Fruit fly (Drosophila melanogaster) whole organism, wandering third instar larva: ENCODE data around the gene GMF.
A peak's percentile ranks its signal among the peaks of the same experiment; 100 is the strongest.

ENCODE experiments used
- Hnf4 ChIP-seq: fragments of 200-800 bp; sonication (Bioruptor generic); optimal IDR thresholded peaks from 2 replicates; lab custom pipeline; 2016; ENCODE audit warnings: missing biosample characterization, mild to moderate bottlenecking, missing genetic modification characterization
- Jra ChIP-seq: sonication (Bioruptor generic); optimal IDR thresholded peaks from 2 replicates; lab custom pipeline; 2016; ENCODE audit warnings: missing biosample characterization, missing genetic modification characterization
- Rel ChIP-seq, 2 experiments: fragments of 200-800 bp; sonication (Bioruptor generic) in 1 of 2; optimal IDR thresholded peaks; 2 replicates in 1 of 2; 3 replicates in 1 of 2; lab custom pipeline; 2016 to 2019; ENCODE audit warnings: mild to moderate bottlenecking in 2 of 2, missing biosample characterization in 2 of 2, missing genetic modification characterization in 2 of 2, moderate library complexity in 1 of 2
- fru ChIP-seq: fragments of 200-800 bp; sonication (Bioruptor generic); optimal IDR thresholded peaks from 3 replicates; lab custom pipeline; 2016; ENCODE audit warnings: missing biosample characterization, mild to moderate bottlenecking, missing genetic modification characterization
- psq ChIP-seq: fragments of 200-800 bp; sonication (Bioruptor generic); optimal IDR thresholded peaks from 3 replicates; lab custom pipeline; 2017; ENCODE audit warnings: missing biosample characterization, mild to moderate bottlenecking, missing genetic modification characterization, moderate library complexity
- usp ChIP-seq: fragments of >200 bp; optimal IDR thresholded peaks from 2 replicates; lab custom pipeline; 2017; ENCODE audit warnings: missing biosample characterization, missing genetic modification characterization

DNA sequence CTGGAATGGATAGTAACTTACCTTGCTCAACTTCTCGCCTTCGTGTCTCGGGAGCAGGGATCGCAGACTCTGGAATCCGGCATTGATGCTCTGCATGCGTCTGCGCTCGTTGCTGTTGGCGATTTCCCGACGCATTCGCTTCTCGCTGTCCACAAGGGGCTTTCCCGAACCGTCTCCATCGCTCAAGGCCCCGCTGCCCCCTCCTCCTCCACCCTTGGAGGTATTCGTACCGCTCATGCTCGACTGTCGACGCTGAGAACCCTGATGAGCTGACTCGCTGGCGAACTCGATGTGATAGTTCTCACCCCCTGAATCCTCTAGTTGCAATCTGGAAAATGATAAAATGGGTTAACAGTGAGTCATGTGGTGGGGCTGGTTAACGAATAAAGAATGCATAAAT is 23.9 kb downstream of the GMF start:
- TF ChIP-seq psq (GFP tag; lab: Kevin White, UChicago) (no peak), Hnf4 (no peak), Rel (GFP tag; optimal IDR thresholded peaks at IDR 0.05; lab: Kevin White, UChicago) (no peak), Rel (tag; optimal IDR thresholded peaks at IDR 0.05; lab: Kevin White, UChicago) (peak; percentile 82), Jra (no peak), usp (no peak), fru (GFP tag; lab: Kevin White, UChicago) (no peak)
